Fruit fly (Drosophila melanogaster) whole organism, embryonic: Measurements from ENCODE around the gene Fbp2.

Source experiments
- Abd-B ChIP-seq: fragments of 200-800 bp; sonication (Bioruptor generic); optimal IDR thresholded peaks from 2 replicates; lab custom pipeline; 2018; ENCODE audit warnings: missing biosample characterization, mild to moderate bottlenecking, missing genetic modification characterization, moderate library complexity
- B-H1 ChIP-seq: fragments of 200-800 bp; sonication (Bioruptor generic); IDR thresholded peaks from 3 replicates; pipeline ENCODE4 v1.3.6; 2022; ENCODE audit warnings: missing biosample characterization, missing genetic modification characterization
- B-H2 ChIP-seq: fragments of 200-800 bp; sonication (Bioruptor generic); optimal IDR thresholded peaks from 2 replicates; lab custom pipeline; 2018; ENCODE audit warnings: missing biosample characterization, mild to moderate bottlenecking, missing genetic modification characterization
- CG10147 ChIP-seq: fragments of 200-800 bp; sonication (Bioruptor generic); optimal IDR thresholded peaks from 2 replicates; lab custom pipeline; 2019; ENCODE audit warnings: missing biosample characterization, mild to moderate bottlenecking, missing genetic modification characterization, moderate library complexity
- CG11093 ChIP-seq: fragments of 200-800 bp; sonication (Bioruptor generic); IDR thresholded peaks from 3 replicates; pipeline ENCODE4 v1.3.6; 2022; ENCODE audit warnings: missing biosample characterization, missing genetic modification characterization
- CG11696 ChIP-seq: fragments of 200-800 bp; sonication (Bioruptor generic); IDR thresholded peaks from 2 replicates; pipeline ENCODE4 v1.3.6; 2022; ENCODE audit warnings: missing biosample characterization, missing genetic modification characterization
- CG13296 ChIP-seq: fragments of 200-800 bp; sonication (Bioruptor generic); optimal IDR thresholded peaks from 3 replicates; lab custom pipeline; 2018; ENCODE audit warnings: missing biosample characterization, mild to moderate bottlenecking, missing genetic modification characterization
- CG13775 ChIP-seq: fragments of 200-800 bp; sonication (Bioruptor generic); optimal IDR thresholded peaks from 3 replicates; lab custom pipeline; 2017; ENCODE audit warnings: missing biosample characterization, mild to moderate bottlenecking, missing genetic modification characterization
- CG14710 ChIP-seq: fragments of 200-800 bp; sonication (Bioruptor generic); optimal IDR thresholded peaks from 3 replicates; lab custom pipeline; 2019; ENCODE audit warnings: missing biosample characterization, mild to moderate bottlenecking, missing genetic modification characterization, moderate library complexity
- CG17186 ChIP-seq: fragments of 200-800 bp; sonication (Bioruptor generic); optimal IDR thresholded peaks from 3 replicates; lab custom pipeline; 2017; ENCODE audit warnings: missing biosample characterization, missing genetic modification reagents, missing genetic modification characterization
- CG2875 ChIP-seq: fragments of 200-800 bp; sonication (Bioruptor generic); optimal IDR thresholded peaks from 2 replicates; lab custom pipeline; 2017; ENCODE audit warnings: missing biosample characterization, mild to moderate bottlenecking, missing genetic modification characterization, missing genetic modification reagents
- CG3281 ChIP-seq: fragments of 200-800 bp; sonication (Bioruptor generic); optimal IDR thresholded peaks from 3 replicates; lab custom pipeline; 2017; ENCODE audit warnings: missing biosample characterization, mild to moderate bottlenecking, missing genetic modification characterization
- CG3838 ChIP-seq: fragments of 200-800 bp; sonication (Bioruptor generic); optimal IDR thresholded peaks from 3 replicates; lab custom pipeline; 2016; ENCODE audit warnings: missing biosample characterization, missing genetic modification characterization
- CG42726 ChIP-seq: fragments of 200-800 bp; sonication (Bioruptor generic); IDR thresholded peaks from 2 replicates; pipeline ENCODE4 v1.3.6; 2022; ENCODE audit warnings: missing biosample characterization, missing genetic modification characterization; ENCODE audit not compliant: partially characterized antibody
- CG4282 ChIP-seq: fragments of 200-800 bp; sonication (Bioruptor generic); optimal IDR thresholded peaks from 2 replicates; lab custom pipeline; 2016; ENCODE audit warnings: missing biosample characterization, missing genetic modification characterization
- CG7556 ChIP-seq: fragments of 200-800 bp; sonication (Bioruptor generic); optimal IDR thresholded peaks from 2 replicates; lab custom pipeline; 2017; ENCODE audit warnings: missing biosample characterization, mild to moderate bottlenecking, missing genetic modification characterization
- CG8359 ChIP-seq: fragments of 200-800 bp; sonication (Bioruptor generic); optimal IDR thresholded peaks from 2 replicates; lab custom pipeline; 2017; ENCODE audit warnings: missing biosample characterization, mild to moderate bottlenecking, missing genetic modification characterization, borderline replicate concordance
- Dbx ChIP-seq: fragments of 200-800 bp; sonication (Bioruptor generic); IDR thresholded peaks from 3 replicates; pipeline ENCODE4 v1.3.6; 2022; ENCODE audit warnings: missing biosample characterization, missing genetic modification characterization
- Deaf1 ChIP-seq: fragments of 200-800 bp; optimal IDR thresholded peaks from 3 replicates; lab custom pipeline; 2019; ENCODE audit warnings: missing biosample characterization, mild to moderate bottlenecking, missing genetic modification characterization, moderate library complexity
- Dll ChIP-seq: fragments of 200-800 bp; sonication (Bioruptor generic); IDR thresholded peaks from 4 replicates; pipeline ENCODE4 v1.3.6; 2022; ENCODE audit warnings: missing biosample characterization, missing genetic modification characterization; ENCODE audit not compliant: partially characterized antibody
- E2f2 ChIP-seq: fragments of 200-800 bp; sonication (Bioruptor generic); IDR thresholded peaks from 2 replicates; pipeline ENCODE4 v1.3.6; 2022; ENCODE audit warnings: missing biosample characterization, missing genetic modification characterization
- HLH3B ChIP-seq: fragments of 200-800 bp; sonication (Bioruptor generic); IDR thresholded peaks from 2 replicates; pipeline ENCODE4 v1.3.6; 2022; ENCODE audit warnings: missing biosample characterization, missing genetic modification characterization
- Hr3 ChIP-seq: fragments of 200-800 bp; sonication (Bioruptor generic); optimal IDR thresholded peaks from 3 replicates; lab custom pipeline; 2016; ENCODE audit warnings: missing biosample characterization, missing genetic modification characterization
- Kr ChIP-seq: fragments of 200-800 bp; sonication (Bioruptor generic); optimal IDR thresholded peaks from 2 replicates; lab custom pipeline; 2017; ENCODE audit warnings: missing biosample characterization, mild to moderate bottlenecking, missing genetic modification characterization
- Trl ChIP-seq, 3 experiments: fragments of >200 bp in 2 of 3; fragments of 200-800 bp in 1 of 3; sonication (Bioruptor generic) in 1 of 3; optimal IDR thresholded peaks; 2 replicates in 1 of 3; 3 replicates in 2 of 3; lab custom pipeline; 2016 to 2017; ENCODE audit warnings: missing biosample characterization in 1 of 3, missing genetic modification characterization in 1 of 3
- btn ChIP-seq: fragments of 200-800 bp; sonication (Bioruptor generic); optimal IDR thresholded peaks from 2 replicates; lab custom pipeline; 2016; ENCODE audit warnings: missing biosample characterization, missing genetic modification characterization
- chif ChIP-seq, 2 experiments: fragments of 200-800 bp; sonication (Bioruptor generic); optimal IDR thresholded peaks; 3 replicates each; lab custom pipeline; 2016; ENCODE audit warnings: missing biosample characterization in 2 of 2, missing genetic modification characterization in 2 of 2
- ci ChIP-seq: fragments of 200-800 bp; sonication (Bioruptor generic); IDR thresholded peaks from 3 replicates; pipeline ENCODE4 v1.3.6; 2022; ENCODE audit warnings: missing biosample characterization, missing genetic modification characterization
- dimm ChIP-seq: fragments of 200-800 bp; sonication (Bioruptor generic); IDR thresholded peaks from 2 replicates; pipeline ENCODE4 v1.3.6; 2022; ENCODE audit warnings: missing biosample characterization, missing genetic modification characterization
- fd102C ChIP-seq: fragments of 200-800 bp; sonication (Bioruptor generic); optimal IDR thresholded peaks from 2 replicates; lab custom pipeline; 2018; ENCODE audit warnings: missing biosample characterization, mild to moderate bottlenecking, missing genetic modification characterization, moderate library complexity
- fd96Cb ChIP-seq: fragments of 200-800 bp; sonication (Bioruptor generic); optimal IDR thresholded peaks from 2 replicates; lab custom pipeline; 2018; ENCODE audit warnings: missing biosample characterization, mild to moderate bottlenecking, missing genetic modification characterization, moderate library complexity
- gcm2 ChIP-seq: fragments of 200-800 bp; sonication (Bioruptor generic); optimal IDR thresholded peaks from 2 replicates; lab custom pipeline; 2016; ENCODE audit warnings: missing biosample characterization, missing genetic modification characterization
- inv ChIP-seq: fragments of 200-800 bp; sonication (Bioruptor generic); IDR thresholded peaks from 2 replicates; pipeline ENCODE4 v1.3.6; 2022; ENCODE audit warnings: missing biosample characterization, missing genetic modification characterization; ENCODE audit not compliant: partially characterized antibody
- mam ChIP-seq: fragments of 200-800 bp; sonication (Bioruptor generic); optimal IDR thresholded peaks from 3 replicates; lab custom pipeline; 2016; ENCODE audit warnings: missing biosample characterization, missing genetic modification characterization
- mirr ChIP-seq: fragments of 200-800 bp; sonication (Bioruptor generic); optimal IDR thresholded peaks from 3 replicates; lab custom pipeline; 2018; ENCODE audit warnings: missing biosample characterization, mild to moderate bottlenecking, missing genetic modification characterization
- nerfin-1 ChIP-seq: fragments of 200-800 bp; sonication (Bioruptor generic); optimal IDR thresholded peaks from 3 replicates; lab custom pipeline; 2019; ENCODE audit warnings: missing biosample characterization, mild to moderate bottlenecking, missing genetic modification characterization, moderate library complexity
- nerfin-2 ChIP-seq: fragments of 200-800 bp; sonication (Bioruptor generic); IDR thresholded peaks from 2 replicates; pipeline ENCODE4 v1.3.6; 2022; ENCODE audit warnings: missing biosample characterization, missing genetic modification characterization; ENCODE audit not compliant: partially characterized antibody
- onecut ChIP-seq: fragments of 200-800 bp; sonication (Bioruptor generic); IDR thresholded peaks from 2 replicates; pipeline ENCODE4 v1.3.6; 2022; ENCODE audit warnings: missing biosample characterization, missing genetic modification characterization
- ro ChIP-seq: fragments of 200-800 bp; sonication (Bioruptor generic); IDR thresholded peaks from 2 replicates; pipeline ENCODE4 v1.3.6; 2022; ENCODE audit warnings: missing biosample characterization, missing genetic modification characterization
- sd ChIP-seq: fragments of 200-800 bp; sonication (Bioruptor generic); optimal IDR thresholded peaks from 3 replicates; lab custom pipeline; 2018; ENCODE audit warnings: missing biosample characterization, mild to moderate bottlenecking, missing genetic modification characterization, moderate library complexity
- sisA ChIP-seq: fragments of 200-800 bp; sonication (Bioruptor generic); IDR thresholded peaks from 2 replicates; pipeline ENCODE4 v1.3.6; 2022; ENCODE audit warnings: missing biosample characterization, missing genetic modification characterization
- tup ChIP-seq: fragments of 200-800 bp; sonication (Bioruptor generic); optimal IDR thresholded peaks from 2 replicates; lab custom pipeline; 2016; ENCODE audit warnings: missing biosample characterization, mild to moderate bottlenecking, missing genetic modification characterization, moderate library complexity
- zfh1 ChIP-seq: fragments of 200-800 bp; sonication (Bioruptor generic); IDR thresholded peaks from 3 replicates; pipeline ENCODE4 v1.3.6; 2022; ENCODE audit warnings: missing biosample characterization, missing genetic modification characterization

Gene Fbp2

dm6 chr2L:9449257-9449972 is 22.8 kb downstream of the Fbp2 start (continued):
- peak; percentile 66 for TF ChIP-seq tup (GFP tag; lab: Kevin White, UChicago)
- peak; percentile 91 for TF ChIP-seq B-H2
- peak; percentile 92 for TF ChIP-seq gcm2
- TF ChIP-seq ro (GFP tag; lab: Robert Waterston, UW): peak; percentile 87
- peak; percentile 88 for TF ChIP-seq mam (GFP tag; lab: Kevin White, UChicago)
- peak; percentile 93 for TF ChIP-seq CG3281 (GFP tag; lab: Kevin White, UChicago)
- peak; percentile 90 for TF ChIP-seq onecut (GFP tag; lab: Robert Waterston, UW)
- peak; percentile 71 for TF ChIP-seq CG17186 (GFP tag; lab: Kevin White, UChicago)
- TF ChIP-seq Dll (GFP tag; lab: Robert Waterston, UW): no peak
- peak; percentile 97 for TF ChIP-seq CG7556
- peak; percentile 92 for TF ChIP-seq Dbx
- peak; percentile 93 for TF ChIP-seq CG13296 (GFP tag; lab: Kevin White, UChicago)
- TF ChIP-seq sisA: peak; percentile 95
- peak; percentile 84 for TF ChIP-seq mirr (GFP tag; lab: Kevin White, UChicago)
- peak; percentile 96 for TF ChIP-seq CG13775
- TF ChIP-seq Hr3 (GFP tag; lab: Kevin White, UChicago): peak; percentile 96
- peak; percentile 96 for TF ChIP-seq fd102C (GFP tag; lab: Kevin White, UChicago)
- peak; percentile 79 for TF ChIP-seq CG8359 (GFP tag; lab: Kevin White, UChicago)
- peak; percentile 89 for TF ChIP-seq B-H1 (GFP tag; lab: Robert Waterston, UW)
- peak; percentile 92 to 95 for TF ChIP-seq Trl (optimal IDR thresholded peaks at IDR 0.05; lab: Kevin White, UChicago)
- peak; percentile 91 for TF ChIP-seq Trl (GFP tag; optimal IDR thresholded peaks at IDR 0.05; lab: Kevin White, UChicago)
- peak; percentile 93 for TF ChIP-seq CG2875
- TF ChIP-seq CG10147 (GFP tag; lab: Kevin White, UChicago): peak; percentile 91
- no peak for TF ChIP-seq inv (GFP tag; lab: Robert Waterston, UW)
- peak; percentile 84 for TF ChIP-seq dimm (GFP tag; lab: Robert Waterston, UW)
- TF ChIP-seq chif (GFP tag; optimal IDR thresholded peaks at IDR 0.05; lab: Kevin White, UChicago): peak; percentile 62 to 85
- TF ChIP-seq CG11696 (GFP tag; lab: Robert Waterston, UW): peak; percentile 86
- TF ChIP-seq CG14710 (tag; lab: Kevin White, UChicago): peak; percentile 95
- TF ChIP-seq CG42726: peak; percentile 64; the same call in 1 of the 2 replicates
- TF ChIP-seq E2f2 (GFP tag; lab: Robert Waterston, UW): peak; percentile 82
- TF ChIP-seq ci (GFP tag; lab: Robert Waterston, UW): peak; percentile 92; the same call in 2 of the 3 replicates
- peak; percentile 75 for TF ChIP-seq CG3838 (GFP tag; lab: Kevin White, UChicago)
- peak; percentile 79 for TF ChIP-seq sd
- TF ChIP-seq Deaf1 (tag; lab: Kevin White, UChicago): peak; percentile 78
- TF ChIP-seq btn (GFP tag; lab: Kevin White, UChicago): peak; percentile 26
- peak; percentile 97 for TF ChIP-seq Abd-B
- peak; percentile 97 for TF ChIP-seq fd96Cb (tag; lab: Kevin White, UChicago)
- TF ChIP-seq zfh1 (GFP tag; lab: Robert Waterston, UW): peak; percentile 96
- TF ChIP-seq nerfin-1 (tag; lab: Kevin White, UChicago): peak; percentile 95
- TF ChIP-seq nerfin-2 (GFP tag; lab: Robert Waterston, UW): no peak
- TF ChIP-seq CG4282 (GFP tag; lab: Kevin White, UChicago): peak; percentile 85
- peak; percentile 91 for TF ChIP-seq Kr (GFP tag; lab: Kevin White, UChicago)
- TF ChIP-seq HLH3B: peak; percentile 93
- TF ChIP-seq CG11093 (GFP tag; lab: Robert Waterston, UW): peak; percentile 96
